Worm (Caenorhabditis elegans): ENCODE results near the gene W02D7.4.

- TF ChIP-seq him-1 (tag; optimal IDR thresholded peaks at IDR 0.05) (no peak), W03F9.2 (tag; optimal IDR thresholded peaks at IDR 0.05) (no peak)
Observed at ce11 chrV:8302522-8302921, 5.1 kb upstream of the W02D7.4 start, which contains the start of gene sel-9.
